Fruit fly (Drosophila melanogaster) whole organism, embryonic: ENCODE data around the gene CG17625.
A peak's percentile ranks its signal among the peaks of the same experiment; 100 is the strongest.

Experiments used
- Aef1 ChIP-seq: fragments of 200-800 bp; sonication (Bioruptor generic); IDR thresholded peaks from 3 replicates; pipeline ENCODE4 v1.3.6; 2022; ENCODE audit warnings: missing biosample characterization, missing genetic modification characterization
- BtbVII ChIP-seq: fragments of 200-800 bp; sonication (Bioruptor generic); optimal IDR thresholded peaks from 3 replicates; lab custom pipeline; 2017; ENCODE audit warnings: missing biosample characterization, mild to moderate bottlenecking, missing genetic modification characterization
- C15 ChIP-seq: fragments of 200-800 bp; sonication (Bioruptor generic); IDR thresholded peaks from 3 replicates; pipeline ENCODE4 v1.3.6; 2022; ENCODE audit warnings: missing biosample characterization, missing genetic modification characterization
- CG10274 ChIP-seq: fragments of 200-800 bp; sonication (Bioruptor generic); optimal IDR thresholded peaks from 3 replicates; lab custom pipeline; 2017; ENCODE audit warnings: missing biosample characterization, mild to moderate bottlenecking, missing genetic modification characterization
- CG10565 ChIP-seq: fragments of 200-800 bp; sonication (Bioruptor generic); optimal IDR thresholded peaks from 3 replicates; lab custom pipeline; 2016; ENCODE audit warnings: missing biosample characterization, mild to moderate bottlenecking, missing genetic modification characterization
- CG10654 ChIP-seq: fragments of 200-800 bp; sonication (Bioruptor generic); optimal IDR thresholded peaks from 2 replicates; lab custom pipeline; 2016; ENCODE audit warnings: missing biosample characterization, missing genetic modification characterization
- CG11085 ChIP-seq: fragments of 200-800 bp; sonication (Bioruptor generic); IDR thresholded peaks from 2 replicates; pipeline ENCODE4 v1.3.6; 2022; ENCODE audit warnings: missing biosample characterization, missing genetic modification characterization
- CG13424 ChIP-seq: fragments of 200-800 bp; sonication (Bioruptor generic); optimal IDR thresholded peaks from 2 replicates; lab custom pipeline; 2019; ENCODE audit warnings: missing biosample characterization, mild to moderate bottlenecking, missing genetic modification characterization, moderate library complexity
- CG14050 ChIP-seq: fragments of 200-800 bp; sonication (Bioruptor generic); IDR thresholded peaks from 3 replicates; pipeline ENCODE4 v1.3.6; 2022; ENCODE audit warnings: missing biosample characterization, missing genetic modification characterization
- CG15073 ChIP-seq: fragments of 200-800 bp; sonication (Bioruptor generic); optimal IDR thresholded peaks from 2 replicates; lab custom pipeline; 2016; ENCODE audit warnings: missing biosample characterization, missing genetic modification characterization
- CG16815 ChIP-seq: fragments of 200-800 bp; sonication (Bioruptor generic); optimal IDR thresholded peaks from 3 replicates; lab custom pipeline; 2017; ENCODE audit warnings: missing biosample characterization, mild to moderate bottlenecking, missing genetic modification characterization
- CG2120 ChIP-seq: fragments of 200-800 bp; sonication (Bioruptor generic); optimal IDR thresholded peaks from 3 replicates; lab custom pipeline; 2016; ENCODE audit warnings: missing biosample characterization, missing genetic modification characterization
- CG30020 ChIP-seq: fragments of 200-800 bp; optimal IDR thresholded peaks from 2 replicates; lab custom pipeline; 2019; ENCODE audit warnings: missing biosample characterization, mild to moderate bottlenecking, missing genetic modification characterization, moderate library complexity
- CG3065 ChIP-seq: fragments of 200-800 bp; sonication (Bioruptor generic); optimal IDR thresholded peaks from 2 replicates; lab custom pipeline; 2016; ENCODE audit warnings: missing biosample characterization, missing genetic modification characterization
- CG6683 ChIP-seq: fragments of 200-800 bp; sonication (Bioruptor generic); optimal IDR thresholded peaks from 2 replicates; lab custom pipeline; 2017; ENCODE audit warnings: missing biosample characterization, mild to moderate bottlenecking, missing genetic modification characterization, missing genetic modification reagents
- CG6689 ChIP-seq: fragments of 200-800 bp; sonication (Bioruptor generic); IDR thresholded peaks from 2 replicates; pipeline ENCODE4 v1.3.6; 2022; ENCODE audit warnings: missing biosample characterization, missing genetic modification characterization
- CG7928 ChIP-seq: fragments of 200-800 bp; sonication (Bioruptor generic); optimal IDR thresholded peaks from 2 replicates; lab custom pipeline; 2017; ENCODE audit warnings: missing biosample characterization, mild to moderate bottlenecking, missing genetic modification characterization
- CG8089 ChIP-seq: fragments of 200-800 bp; sonication (Bioruptor generic); optimal IDR thresholded peaks from 3 replicates; lab custom pipeline; 2016; ENCODE audit warnings: missing biosample characterization, missing genetic modification characterization
- CG8478 ChIP-seq: fragments of >200 bp; optimal IDR thresholded peaks from 2 replicates; lab custom pipeline; 2018
- CG9609 ChIP-seq: fragments of 200-800 bp; sonication (Bioruptor generic); optimal IDR thresholded peaks from 3 replicates; lab custom pipeline; 2016; ENCODE audit warnings: missing biosample characterization, missing genetic modification characterization
- CTCF ChIP-seq: fragments of 200-800 bp; sonication (Bioruptor generic); optimal IDR thresholded peaks from 2 replicates; lab custom pipeline; 2017; ENCODE audit warnings: missing biosample characterization, mild to moderate bottlenecking, missing genetic modification characterization, moderate library complexity
- Doc3 ChIP-seq: fragments of 200-800 bp; sonication (Bioruptor generic); IDR thresholded peaks from 3 replicates; pipeline ENCODE4 v1.3.6; 2022; ENCODE audit warnings: missing biosample characterization, missing genetic modification characterization; ENCODE audit not compliant: partially characterized antibody
- Ets65A ChIP-seq: fragments of 200-800 bp; sonication (Bioruptor generic); peaks from one replicate; lab custom pipeline; 2016; ENCODE audit warnings: missing biosample characterization, missing genetic modification characterization
- Fer1 ChIP-seq: fragments of 200-800 bp; sonication (Bioruptor generic); optimal IDR thresholded peaks from 2 replicates; lab custom pipeline; 2017; ENCODE audit warnings: missing biosample characterization, mild to moderate bottlenecking, missing genetic modification characterization
- HLH54F ChIP-seq: fragments of 200-800 bp; sonication (Bioruptor generic); optimal IDR thresholded peaks from 3 replicates; lab custom pipeline; 2016; ENCODE audit warnings: missing biosample characterization, missing genetic modification characterization
- Hmr ChIP-seq: fragments of 200-800 bp; sonication (Bioruptor generic); optimal IDR thresholded peaks from 3 replicates; lab custom pipeline; 2017; ENCODE audit warnings: mild to moderate bottlenecking, missing biosample characterization, missing genetic modification reagents, missing genetic modification characterization
- Lhr ChIP-seq: fragments of 200-800 bp; sonication (Bioruptor generic); optimal IDR thresholded peaks from 3 replicates; lab custom pipeline; 2017; ENCODE audit warnings: mild to moderate bottlenecking, missing biosample characterization, missing genetic modification reagents, missing genetic modification characterization
- Mad ChIP-seq: fragments of 200-800 bp; sonication (Bioruptor generic); optimal IDR thresholded peaks from 2 replicates; lab custom pipeline; 2016; ENCODE audit warnings: missing biosample characterization, missing genetic modification characterization
- Mrtf ChIP-seq: fragments of 200-800 bp; sonication (Bioruptor generic); IDR thresholded peaks from 3 replicates; pipeline ENCODE4 v1.3.6; 2022; ENCODE audit warnings: missing biosample characterization, missing genetic modification characterization
- Neu2 ChIP-seq: fragments of 200-800 bp; sonication (Bioruptor generic); optimal IDR thresholded peaks from 3 replicates; lab custom pipeline; 2016; ENCODE audit warnings: missing biosample characterization, missing genetic modification characterization, borderline replicate concordance
- Oaz ChIP-seq: fragments of 200-800 bp; sonication (Bioruptor generic); IDR thresholded peaks from 2 replicates; pipeline ENCODE4 v1.3.6; 2022; ENCODE audit warnings: missing biosample characterization, missing genetic modification characterization
- Ravus ChIP-seq: fragments of 200-800 bp; sonication (Bioruptor generic); IDR thresholded peaks from 2 replicates; pipeline ENCODE4 v1.3.6; 2022; ENCODE audit warnings: missing biosample characterization, missing genetic modification characterization
- Sin3A ChIP-seq: fragments of >200 bp; optimal IDR thresholded peaks from 2 replicates; lab custom pipeline; 2018
- Trl ChIP-seq, 3 experiments: fragments of >200 bp in 2 of 3; fragments of 200-800 bp in 1 of 3; sonication (Bioruptor generic) in 1 of 3; optimal IDR thresholded peaks; 2 replicates in 1 of 3; 3 replicates in 2 of 3; lab custom pipeline; 2016 to 2017; ENCODE audit warnings: missing biosample characterization in 1 of 3, missing genetic modification characterization in 1 of 3
- ab ChIP-seq: fragments of 200-800 bp; sonication (Bioruptor generic); optimal IDR thresholded peaks from 2 replicates; lab custom pipeline; 2016; ENCODE audit warnings: missing biosample characterization, missing genetic modification characterization
- az2 ChIP-seq: fragments of 200-800 bp; sonication (Bioruptor generic); optimal IDR thresholded peaks from 3 replicates; lab custom pipeline; 2016; ENCODE audit warnings: missing biosample characterization, missing genetic modification characterization
- cas ChIP-seq: fragments of 200-800 bp; sonication (Bioruptor generic); IDR thresholded peaks from 2 replicates; pipeline ENCODE4 v1.3.6; 2022; ENCODE audit warnings: missing biosample characterization, missing genetic modification characterization
- ftz-f1 ChIP-seq: fragments of 200-800 bp; sonication (Bioruptor generic); optimal IDR thresholded peaks from 2 replicates; lab custom pipeline; 2016; ENCODE audit warnings: missing biosample characterization, missing genetic modification characterization
- fu2 ChIP-seq: fragments of 200-800 bp; sonication (Bioruptor generic); optimal IDR thresholded peaks from 2 replicates; lab custom pipeline; 2016; ENCODE audit warnings: missing biosample characterization, missing genetic modification characterization
- gfzf ChIP-seq: fragments of 200-800 bp; sonication (Bioruptor generic); optimal IDR thresholded peaks from 2 replicates; lab custom pipeline; 2016; ENCODE audit warnings: missing biosample characterization, mild to moderate bottlenecking, missing genetic modification characterization, moderate library complexity
- jigr1 ChIP-seq: fragments of 200-800 bp; sonication (Bioruptor generic); IDR thresholded peaks from 3 replicates; pipeline ENCODE4 v1.3.6; 2022; ENCODE audit warnings: missing biosample characterization, missing genetic modification characterization
- lbe ChIP-seq: fragments of 200-800 bp; sonication (Bioruptor generic); optimal IDR thresholded peaks from 2 replicates; lab custom pipeline; 2016; ENCODE audit warnings: missing biosample characterization, mild to moderate bottlenecking, missing genetic modification characterization
- mam ChIP-seq: fragments of 200-800 bp; sonication (Bioruptor generic); optimal IDR thresholded peaks from 3 replicates; lab custom pipeline; 2016; ENCODE audit warnings: missing biosample characterization, missing genetic modification characterization
- nmo ChIP-seq: fragments of 200-800 bp; sonication (Bioruptor generic); optimal IDR thresholded peaks from 2 replicates; lab custom pipeline; 2018; ENCODE audit warnings: missing biosample characterization, mild to moderate bottlenecking, missing genetic modification characterization, moderate library complexity
- pita ChIP-seq: fragments of 200-800 bp; sonication (Bioruptor generic); optimal IDR thresholded peaks from 2 replicates; lab custom pipeline; 2017; ENCODE audit warnings: missing biosample characterization, mild to moderate bottlenecking, missing genetic modification characterization
- seq ChIP-seq: fragments of 200-800 bp; sonication (Bioruptor generic); IDR thresholded peaks from 2 replicates; pipeline ENCODE4 v1.3.6; 2022; ENCODE audit warnings: missing biosample characterization, missing genetic modification characterization
- shn ChIP-seq: fragments of 200-800 bp; sonication (Bioruptor generic); optimal IDR thresholded peaks from 3 replicates; lab custom pipeline; 2016; ENCODE audit warnings: missing biosample characterization, missing genetic modification characterization
- sisA ChIP-seq: fragments of 200-800 bp; sonication (Bioruptor generic); IDR thresholded peaks from 2 replicates; pipeline ENCODE4 v1.3.6; 2022; ENCODE audit warnings: missing biosample characterization, missing genetic modification characterization
- tio ChIP-seq: fragments of 200-800 bp; sonication (Bioruptor generic); optimal IDR thresholded peaks from 2 replicates; lab custom pipeline; 2017; ENCODE audit warnings: missing biosample characterization, missing genetic modification characterization, inconsistent platforms
- toy ChIP-seq: fragments of 200-800 bp; sonication (Bioruptor generic); IDR thresholded peaks from 2 replicates; pipeline ENCODE4 v1.3.6; 2022; ENCODE audit warnings: missing biosample characterization, missing genetic modification characterization
- tx ChIP-seq: fragments of 200-800 bp; sonication (Bioruptor generic); optimal IDR thresholded peaks from 2 replicates; lab custom pipeline; 2016; ENCODE audit warnings: missing biosample characterization, missing genetic modification characterization
- usp ChIP-seq: fragments of >200 bp; optimal IDR thresholded peaks from 2 replicates; lab custom pipeline; 2017; ENCODE audit warnings: missing biosample characterization, missing genetic modification characterization

CG17625 gene

dm6 chr3R:22686336-22686874, at the start of gene CG17625, which contains the start of gene Gclm (continued):
- TF ChIP-seq CG2120 (GFP tag; lab: Kevin White, UChicago) (peak; percentile 78), Aef1 (GFP tag; lab: Robert Waterston, UW) (peak; percentile 41), CG6689 (GFP tag; lab: Robert Waterston, UW) (peak; percentile 60; the same call in 1 of the 2 replicates), toy (GFP tag; lab: Robert Waterston, UW) (0 out of 2 replicates have a peak, but pooled peaks have one; percentile 10), CG30020 (tag; lab: Kevin White, UChicago) (peak; percentile 51), CG6683 (GFP tag; lab: Kevin White, UChicago) (peak; percentile 9), CG3065 (GFP tag; lab: Kevin White, UChicago) (no peak), Sin3A (lab: Kevin White, UChicago) (no peak), fu2 (peak; percentile 14), Neu2 (GFP tag; lab: Kevin White, UChicago) (no peak), CG10565 (no peak), Fer1 (GFP tag; lab: Kevin White, UChicago) (peak; percentile 62), cas (GFP tag; lab: Robert Waterston, UW) (no peak), lbe (GFP tag; lab: Kevin White, UChicago) (peak; percentile 24), seq (GFP tag; lab: Robert Waterston, UW) (no peak), Oaz (peak; percentile 35; the same call in 1 of the 2 replicates), Ravus (GFP tag; lab: Robert Waterston, UW) (no peak), BtbVII (GFP tag; lab: Kevin White, UChicago) (peak; percentile 39), shn (GFP tag; lab: Kevin White, UChicago) (peak; percentile 11), jigr1 (peak; percentile 37; the same call in 1 of the 3 replicates), az2 (no peak), Lhr (GFP tag; lab: Kevin White, UChicago) (peak; percentile 29), CG13424 (tag; lab: Kevin White, UChicago) (peak; percentile 58), Ets65A (peak; percentile 69), CG15073 (no peak), ab (GFP tag; lab: Kevin White, UChicago) (no peak), Trl (optimal IDR thresholded peaks at IDR 0.05; lab: Kevin White, UChicago) (no peak), Trl (GFP tag; optimal IDR thresholded peaks at IDR 0.05; lab: Kevin White, UChicago) (no peak), nmo (GFP tag; lab: Kevin White, UChicago) (peak; percentile 70), HLH54F (GFP tag; lab: Kevin White, UChicago) (peak; percentile 49), usp (GFP tag; lab: Kevin White, UChicago) (no peak), Mad (GFP tag; lab: Kevin White, UChicago) (peak; percentile 47), CG14050 (GFP tag; lab: Robert Waterston, UW) (no peak; the same call in 2 of the 3 replicates), mam (peak; percentile 46), CG8478 (lab: Kevin White, UChicago) (no peak), Doc3 (GFP tag; lab: Robert Waterston, UW) (peak; percentile 41; the same call in 1 of the 3 replicates), ftz-f1 (GFP tag; lab: Kevin White, UChicago) (peak; percentile 29), CG8089 (GFP tag; lab: Kevin White, UChicago) (no peak), tx (no peak), CG11085 (no peak), CG7928 (GFP tag; lab: Kevin White, UChicago) (peak; percentile 88), CG16815 (GFP tag; lab: Kevin White, UChicago) (peak; percentile 7), tio (no peak), sisA (peak; percentile 22; the same call in 1 of the 2 replicates), CG10654 (GFP tag; lab: Kevin White, UChicago) (peak; percentile 22), pita (no peak), C15 (no peak), gfzf (GFP tag; lab: Kevin White, UChicago) (peak; percentile 9), CG9609 (peak; percentile 8), CG10274 (GFP tag; lab: Kevin White, UChicago) (no peak), Hmr (GFP tag; lab: Kevin White, UChicago) (peak; percentile 73), Mrtf (GFP tag; lab: Robert Waterston, UW) (peak; percentile 33; the same call in 1 of the 3 replicates), CTCF (peak; percentile 32)
